Worm (Caenorhabditis elegans) whole organism, L2 larva: ENCODE measurements around the gene bec-1.
A peak's percentile ranks its signal among the peaks of the same experiment; 100 is the strongest.

ENCODE experiments used
- C34F6.9 ChIP-seq: fragments of 150-350 bp; optimal IDR thresholded peaks from 2 replicates; lab custom pipeline; 2014; ENCODE audit warnings: missing biosample characterization, missing genetic modification characterization
- F13H6.1 ChIP-seq: sonication (generic microtip); optimal IDR thresholded peaks from 2 replicates; lab custom pipeline; 2016; ENCODE audit warnings: missing genetic modification characterization, missing compliant biosample characterization
- R02D3.7 ChIP-seq: fragments of 150-350 bp; optimal IDR thresholded peaks from 2 replicates; lab custom pipeline; 2014; ENCODE audit warnings: missing biosample characterization, missing genetic modification characterization
- Y55F3AM.14 ChIP-seq: fragments of 200-800 bp; sonication (Bioruptor generic); optimal IDR thresholded peaks from 2 replicates; lab custom pipeline; 2018; ENCODE audit warnings: mild to moderate bottlenecking, missing genetic modification characterization, missing compliant biosample characterization
- alr-1 ChIP-seq: fragments of 150-350 bp; optimal IDR thresholded peaks from 2 replicates; lab custom pipeline; 2014; ENCODE audit warnings: missing biosample characterization, missing genetic modification characterization
- ama-1 ChIP-seq: fragments of 150-350 bp; optimal IDR thresholded peaks from 2 replicates; lab custom pipeline; 2018; ENCODE audit warnings: inconsistent platforms
- blmp-1 ChIP-seq: sonication (generic microtip); optimal IDR thresholded peaks from 2 replicates; lab custom pipeline; 2017; ENCODE audit warnings: missing genetic modification characterization, mild to moderate bottlenecking, missing compliant biosample characterization, antibody characterized with exemption, moderate library complexity; ENCODE audit not compliant: insufficient read depth
- ceh-16 ChIP-seq: fragments of 150-350 bp; optimal IDR thresholded peaks from 2 replicates; lab custom pipeline; 2014; ENCODE audit warnings: missing biosample characterization, missing genetic modification characterization
- ceh-82 ChIP-seq: fragments of 150-350 bp; optimal IDR thresholded peaks from 2 replicates; lab custom pipeline; 2014; ENCODE audit warnings: missing biosample characterization, missing genetic modification characterization
- crh-2 ChIP-seq: sonication (generic microtip); optimal IDR thresholded peaks from 2 replicates; lab custom pipeline; 2017; ENCODE audit warnings: missing biosample characterization, missing genetic modification characterization
- dmd-4 ChIP-seq: sonication (generic microtip); optimal IDR thresholded peaks from 2 replicates; lab custom pipeline; 2017; ENCODE audit warnings: missing biosample characterization, missing genetic modification characterization
- egl-27 ChIP-seq: sonication (generic microtip); optimal IDR thresholded peaks from 3 replicates; lab custom pipeline; 2017; ENCODE audit warnings: missing biosample characterization, missing genetic modification reagents, missing genetic modification characterization
- fos-1 ChIP-seq: fragments of 150-350 bp; optimal IDR thresholded peaks from 2 replicates; lab custom pipeline; 2014; ENCODE audit warnings: missing biosample characterization, missing genetic modification characterization
- gmeb-1 ChIP-seq: fragments of 150-350 bp; optimal IDR thresholded peaks from 2 replicates; lab custom pipeline; 2014; ENCODE audit warnings: missing biosample characterization, missing genetic modification characterization
- lin-11 ChIP-seq: fragments of 150-350 bp; sonication (generic microtip); optimal IDR thresholded peaks from 2 replicates; lab custom pipeline; 2014; ENCODE audit warnings: missing biosample characterization, missing genetic modification characterization, inconsistent platforms, mixed read lengths
- lin-13 ChIP-seq: fragments of 150-350 bp; optimal IDR thresholded peaks from 2 replicates; lab custom pipeline; 2014; ENCODE audit warnings: missing biosample characterization, missing genetic modification reagents, missing genetic modification characterization
- lin-39 ChIP-seq: fragments of 150-350 bp; optimal IDR thresholded peaks from 2 replicates; lab custom pipeline; 2014; ENCODE audit warnings: missing biosample characterization, missing genetic modification reagents, missing genetic modification characterization
- lsy-2 ChIP-seq, 2 experiments: fragments of 150-350 bp in 1 of 2; sonication (generic microtip) in 1 of 2; optimal IDR thresholded peaks; 2 replicates each; lab custom pipeline; 2014 to 2017; ENCODE audit warnings: missing biosample characterization in 2 of 2, missing genetic modification characterization in 2 of 2
- mdl-1 ChIP-seq, 2 experiments: fragments of 150-350 bp in 1 of 2; sonication (generic microtip) in 1 of 2; optimal IDR thresholded peaks; 2 replicates each; lab custom pipeline; 2017; ENCODE audit warnings: missing biosample characterization in 2 of 2, missing genetic modification characterization in 2 of 2
- nhr-129 ChIP-seq: fragments of 150-350 bp; optimal IDR thresholded peaks from 2 replicates; lab custom pipeline; 2014; ENCODE audit warnings: missing biosample characterization, missing genetic modification characterization
- nhr-21 ChIP-seq: fragments of 150-350 bp; optimal IDR thresholded peaks from 2 replicates; lab custom pipeline; 2014; ENCODE audit warnings: missing biosample characterization, missing genetic modification characterization
- nhr-237 ChIP-seq: fragments of 150-350 bp; optimal IDR thresholded peaks from 2 replicates; lab custom pipeline; 2014; ENCODE audit warnings: missing biosample characterization, missing genetic modification characterization
- nhr-25 ChIP-seq: fragments of 150-350 bp; sonication (generic microtip); optimal IDR thresholded peaks from 3 replicates; lab custom pipeline; 2014; ENCODE audit warnings: missing biosample characterization, missing genetic modification characterization
- nhr-6 ChIP-seq: fragments of 150-350 bp; optimal IDR thresholded peaks from 2 replicates; lab custom pipeline; 2014; ENCODE audit warnings: missing biosample characterization, missing genetic modification characterization
- nhr-77 ChIP-seq: fragments of 150-350 bp; optimal IDR thresholded peaks from 2 replicates; lab custom pipeline; 2014; ENCODE audit warnings: missing biosample characterization, missing genetic modification characterization
- peb-1 ChIP-seq: fragments of 150-350 bp; optimal IDR thresholded peaks from 2 replicates; lab custom pipeline; 2014; ENCODE audit warnings: missing biosample characterization, missing genetic modification characterization
- sem-4 ChIP-seq: fragments of 150-350 bp; optimal IDR thresholded peaks from 2 replicates; lab custom pipeline; 2014; ENCODE audit warnings: missing biosample characterization, missing genetic modification reagents, missing genetic modification characterization
- skn-1 ChIP-seq: sonication (generic microtip); optimal IDR thresholded peaks from 2 replicates; lab custom pipeline; 2017; ENCODE audit warnings: missing biosample characterization, missing genetic modification characterization
- sma-3 ChIP-seq: sonication (generic microtip); optimal IDR thresholded peaks from 2 replicates; lab custom pipeline; 2016; ENCODE audit warnings: missing genetic modification reagents, missing genetic modification characterization, missing compliant biosample characterization
- sma-9 ChIP-seq, 2 experiments: fragments of 150-350 bp in 1 of 2; sonication (generic microtip) in 1 of 2; optimal IDR thresholded peaks; 2 replicates each; lab custom pipeline; 2014 to 2016; ENCODE audit warnings: missing genetic modification characterization in 2 of 2, mild to moderate bottlenecking in 1 of 2, missing biosample characterization in 1 of 2, missing compliant biosample characterization in 1 of 2, missing genetic modification reagents in 1 of 2, moderate library complexity in 1 of 2
- snpc-4 ChIP-seq: fragments of 150-350 bp; optimal IDR thresholded peaks from 2 replicates; lab custom pipeline; 2014; ENCODE audit warnings: missing biosample characterization, missing genetic modification characterization
- unc-39 ChIP-seq: fragments of 150-350 bp; optimal IDR thresholded peaks from 2 replicates; lab custom pipeline; 2014; ENCODE audit warnings: missing biosample characterization, missing genetic modification characterization
- unc-55 ChIP-seq: fragments of 150-350 bp; sonication (generic microtip); optimal IDR thresholded peaks from 3 replicates; lab custom pipeline; 2014; ENCODE audit warnings: missing biosample characterization, missing genetic modification reagents, missing genetic modification characterization
- unc-62 ChIP-seq: fragments of 150-350 bp; optimal IDR thresholded peaks from 2 replicates; lab custom pipeline; 2014; ENCODE audit warnings: missing biosample characterization, missing genetic modification reagents, missing genetic modification characterization
- zag-1 ChIP-seq: fragments of 150-350 bp; optimal IDR thresholded peaks from 2 replicates; lab custom pipeline; 2014; ENCODE audit warnings: missing biosample characterization, missing genetic modification characterization
- ztf-11 ChIP-seq: sonication (generic microtip); optimal IDR thresholded peaks from 2 replicates; lab custom pipeline; 2017; ENCODE audit warnings: missing biosample characterization, missing genetic modification characterization
- ztf-4 ChIP-seq: fragments of 150-350 bp; optimal IDR thresholded peaks from 2 replicates; lab custom pipeline; 2014; ENCODE audit warnings: missing biosample characterization, missing genetic modification characterization

bec-1 gene

ce11 chrIV:5658897-5659296, 5.3 kb downstream of the bec-1 start:
- TF ChIP-seq F13H6.1 (tag; lab: Kevin White, UChicago) (no peak), Y55F3AM.14 (no peak), fos-1 (tag; lab: Kevin White, UChicago) (peak; percentile 28), nhr-77 (tag; lab: Kevin White, UChicago) (no peak), skn-1 (tag; lab: Kevin White, UChicago) (no peak), snpc-4 (no peak), ceh-16 (tag; lab: Kevin White, UChicago) (no peak), sma-9 (GFP tag; optimal IDR thresholded peaks at IDR 0.05; lab: Kevin White, UChicago) (peak; percentile 78), sma-9 (tag; optimal IDR thresholded peaks at IDR 0.05; lab: Kevin White, UChicago) (no peak), R02D3.7 (tag; lab: Kevin White, UChicago) (no peak), nhr-237 (tag; lab: Kevin White, UChicago) (no peak), lin-13 (no peak)
- TF ChIP-seq, all 48 proteins: peak for 2

- TF ChIP-seq sma-9 (GFP tag; optimal IDR thresholded peaks at IDR 0.05; lab: Kevin White, UChicago) (peak; percentile 44), sma-9 (tag; optimal IDR thresholded peaks at IDR 0.05; lab: Kevin White, UChicago) (no peak), peb-1 (no peak), unc-62 (GFP tag; lab: Kevin White, UChicago) (no peak), gmeb-1 (tag; lab: Kevin White, UChicago) (no peak), fos-1 (tag; lab: Kevin White, UChicago) (peak; percentile 13), lsy-2 (tag; optimal IDR thresholded peaks at IDR 0.05; lab: Kevin White, UChicago) (peak in 1 of 2 experiments; percentile 17), crh-2 (no peak), nhr-237 (tag; lab: Kevin White, UChicago) (no peak), dmd-4 (tag; lab: Kevin White, UChicago) (no peak), R02D3.7 (tag; lab: Kevin White, UChicago) (no peak), skn-1 (tag; lab: Kevin White, UChicago) (no peak), unc-55 (no peak)
- TF ChIP-seq, all 48 proteins: peak for 3
Measured at ce11 chrIV:5658225-5658624, 6.0 kb downstream of the bec-1 start.

DNA sequence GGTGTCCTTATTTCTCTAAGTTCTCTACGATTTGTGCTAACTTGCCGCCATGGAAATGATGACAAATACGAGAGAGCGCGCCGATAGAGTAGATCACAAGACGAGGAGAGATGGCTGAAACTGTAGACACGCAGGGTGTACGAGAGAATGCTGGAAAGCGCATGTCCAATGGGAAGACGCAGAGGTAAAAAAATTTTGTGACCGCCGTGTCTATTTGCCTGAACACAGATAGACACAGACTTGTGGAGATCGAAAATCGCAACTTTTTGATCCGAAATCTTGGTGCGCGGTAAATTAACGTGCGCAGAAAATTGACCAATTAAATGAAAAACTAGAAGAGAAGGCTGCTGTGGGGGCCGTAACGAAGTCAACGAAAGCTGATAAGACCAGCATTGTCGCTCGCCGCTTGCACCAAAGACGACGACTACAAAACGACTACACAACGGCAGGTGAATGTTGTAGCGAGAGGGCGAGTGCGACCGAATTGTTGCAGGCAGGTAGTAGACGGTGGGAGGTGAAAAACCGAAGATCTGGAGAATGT, 7.0 kb downstream of the bec-1 start:
- TF ChIP-seq peb-1 (no peak), skn-1 (tag; lab: Kevin White, UChicago) (peak; percentile 100), nhr-129 (tag; lab: Kevin White, UChicago) (peak; percentile 90), lin-39 (tag; lab: Kevin White, UChicago) (no peak), lin-13 (peak; percentile 66), snpc-4 (no peak), ceh-82 (tag; lab: Kevin White, UChicago) (peak; percentile 20), lsy-2 (tag; optimal IDR thresholded peaks at IDR 0.05; lab: Kevin White, UChicago) (peak; percentile 30 to 74), unc-62 (GFP tag; lab: Kevin White, UChicago) (no peak), blmp-1 (tag; lab: Kevin White, UChicago) (peak; percentile 59), mdl-1 (tag; optimal IDR thresholded peaks at IDR 0.05; lab: Kevin White, UChicago) (peak; percentile 58 to 71), gmeb-1 (tag; lab: Kevin White, UChicago) (peak; percentile 60), R02D3.7 (tag; lab: Kevin White, UChicago) (no peak), lin-11 (peak; percentile 33), Y55F3AM.14 (peak; percentile 35), nhr-77 (tag; lab: Kevin White, UChicago) (no peak), nhr-6 (peak; percentile 83), ama-1 (lab: Kevin White, UChicago) (no peak), fos-1 (tag; lab: Kevin White, UChicago) (peak; percentile 56), egl-27 (tag; lab: Kevin White, UChicago) (peak; percentile 84), sma-3 (GFP tag; lab: Kevin White, UChicago) (peak; percentile 90), unc-39 (tag; lab: Kevin White, UChicago) (no peak), unc-55 (peak; percentile 46), sma-9 (GFP tag; optimal IDR thresholded peaks at IDR 0.05; lab: Kevin White, UChicago) (peak; percentile 92), sma-9 (tag; optimal IDR thresholded peaks at IDR 0.05; lab: Kevin White, UChicago) (peak; percentile 70), nhr-21 (tag; lab: Kevin White, UChicago) (peak; percentile 94), F13H6.1 (tag; lab: Kevin White, UChicago) (peak; percentile 93), ztf-11 (tag; lab: Kevin White, UChicago) (no peak), alr-1 (no peak), sem-4 (tag; lab: Kevin White, UChicago) (peak; percentile 78), nhr-25 (peak; percentile 89), C34F6.9 (tag; lab: Kevin White, UChicago) (peak; percentile 76), ztf-4 (peak; percentile 17), crh-2 (peak; percentile 54), zag-1 (tag; lab: Kevin White, UChicago) (peak; percentile 49)
